Fruit fly (Drosophila melanogaster) whole organism, embryonic: ENCODE measurements around the gene Sumo.

Experiments
- Abd-B ChIP-seq: fragments of 200-800 bp; sonication (Bioruptor generic); optimal IDR thresholded peaks from 2 replicates; lab custom pipeline; 2018; ENCODE audit warnings: missing biosample characterization, mild to moderate bottlenecking, missing genetic modification characterization, moderate library complexity
- CG12155 ChIP-seq: fragments of 200-800 bp; sonication (Bioruptor generic); optimal IDR thresholded peaks from 3 replicates; lab custom pipeline; 2016; ENCODE audit warnings: missing biosample characterization, missing genetic modification characterization
- CG18011 ChIP-seq: fragments of 200-800 bp; sonication (Bioruptor generic); optimal IDR thresholded peaks from 2 replicates; lab custom pipeline; 2017; ENCODE audit warnings: missing biosample characterization, missing genetic modification characterization, mild to moderate bottlenecking, moderate library complexity, missing genotype
- YL-1 ChIP-seq: fragments of 200-800 bp; sonication (Bioruptor generic); optimal IDR thresholded peaks from 3 replicates; lab custom pipeline; 2017; ENCODE audit warnings: missing biosample characterization, mild to moderate bottlenecking, missing genetic modification characterization
- pan ChIP-seq, 4 experiments: fragments of >200 bp in 3 of 4; fragments of 200-800 bp in 1 of 4; sonication (Bioruptor generic) in 1 of 4; optimal IDR thresholded peaks in 3 of 4; IDR thresholded peaks in 1 of 4; 2 replicates each; pipeline versions ENCODE4 v1.3.6 to Lab custom; 2017 to 2022; ENCODE audit warnings: missing biosample characterization in 2 of 4, missing genetic modification characterization in 2 of 4, mixed read lengths in 1 of 4

dm6 chr2L:6998736-6999135 lies 31.3 kb upstream of the Sumo start:
- no peak for TF ChIP-seq CG12155 (GFP tag; lab: Kevin White, UChicago)
- no peak for TF ChIP-seq CG18011
- TF ChIP-seq pan (optimal IDR thresholded peaks at IDR 0.05; lab: Kevin White, UChicago): no peak
- no peak for TF ChIP-seq pan (GFP tag; optimal IDR thresholded peaks at IDR 0.05 in 1 of 2, IDR thresholded peaks at IDR 0.05 in 1 of 2)
- no peak for TF ChIP-seq YL-1 (GFP tag; lab: Kevin White, UChicago)
- no peak for TF ChIP-seq Abd-B (GFP tag; lab: Kevin White, UChicago)
